Worm (Caenorhabditis elegans): ENCODE measurements around the gene ZK470.14.

DNA sequence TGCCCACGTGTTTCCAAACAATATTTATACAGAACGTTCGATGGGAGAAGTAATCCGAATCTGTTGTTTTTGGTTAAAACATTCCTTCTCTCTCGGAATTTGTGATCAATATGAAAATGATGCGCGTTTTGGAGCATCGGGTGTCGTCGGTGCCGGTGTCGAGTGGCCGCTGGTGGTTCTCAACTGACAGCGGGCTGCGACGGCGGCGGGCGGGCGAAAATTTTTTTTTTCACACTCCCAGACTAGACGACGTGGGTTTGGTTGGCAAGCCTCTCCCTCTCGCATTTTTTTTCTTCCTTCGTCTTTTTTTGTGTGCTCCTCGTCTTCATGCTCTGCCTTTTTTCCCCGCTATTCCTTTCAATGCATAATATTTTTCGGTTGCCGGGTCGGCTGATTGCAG lies 50.9 kb downstream of the ZK470.14 start, which contains the start of gene W01H2.2:
- TF ChIP-seq cebp-1 (GFP tag; IDR thresholded peaks at IDR 0.05) = no peak
- TF ChIP-seq cebp-1 (tag; optimal IDR thresholded peaks at IDR 0.05) = peak; percentile 31
- no peak for TF ChIP-seq ceh-40 (GFP tag; IDR thresholded peaks at IDR 0.05)
- no peak for TF ChIP-seq hmg-20 (GFP tag; IDR thresholded peaks at IDR 0.05)

Measured in whole organism, young adult.